Fruit fly (Drosophila melanogaster) whole organism, pupa: ENCODE results near the gene CG31274.
A peak's percentile ranks its signal among the peaks of the same experiment; 100 is the strongest.

Experiments used
- CG14655 ChIP-seq: fragments of 200-800 bp; sonication (Bioruptor generic); optimal IDR thresholded peaks from 3 replicates; lab custom pipeline; 2017; ENCODE audit warnings: mild to moderate bottlenecking, missing biosample characterization, missing genetic modification reagents, missing genetic modification characterization
- CG15710 ChIP-seq: fragments of 200-800 bp; sonication (Bioruptor generic); optimal IDR thresholded peaks from 2 replicates; lab custom pipeline; 2018; ENCODE audit warnings: missing biosample characterization, mild to moderate bottlenecking, missing genetic modification characterization, moderate library complexity
- CG32121 ChIP-seq: fragments of 200-800 bp; sonication (Bioruptor generic); IDR thresholded peaks from 2 replicates; pipeline ENCODE4 v1.3.6; 2022; ENCODE audit warnings: missing biosample characterization, missing genetic modification characterization
- D1 ChIP-seq: fragments of 200-800 bp; sonication (Bioruptor generic); optimal IDR thresholded peaks from 2 replicates; lab custom pipeline; 2018; ENCODE audit warnings: missing biosample characterization, mild to moderate bottlenecking, missing genetic modification characterization, moderate library complexity
- EcR ChIP-seq: fragments of 200-800 bp; sonication (Bioruptor generic); optimal IDR thresholded peaks from 3 replicates; lab custom pipeline; 2019; ENCODE audit warnings: missing biosample characterization, missing genetic modification characterization, mild to moderate bottlenecking, moderate library complexity, missing genetic modification reagents
- Pif1A ChIP-seq: fragments of 200-800 bp; sonication (Bioruptor generic); optimal IDR thresholded peaks from 3 replicates; lab custom pipeline; 2016; ENCODE audit warnings: missing biosample characterization, missing genetic modification characterization
- fd96Ca ChIP-seq: fragments of 200-800 bp; sonication (Bioruptor generic); IDR thresholded peaks from 3 replicates; pipeline ENCODE4 v1.3.6; 2022; ENCODE audit warnings: missing biosample characterization, missing genetic modification characterization

DNA sequence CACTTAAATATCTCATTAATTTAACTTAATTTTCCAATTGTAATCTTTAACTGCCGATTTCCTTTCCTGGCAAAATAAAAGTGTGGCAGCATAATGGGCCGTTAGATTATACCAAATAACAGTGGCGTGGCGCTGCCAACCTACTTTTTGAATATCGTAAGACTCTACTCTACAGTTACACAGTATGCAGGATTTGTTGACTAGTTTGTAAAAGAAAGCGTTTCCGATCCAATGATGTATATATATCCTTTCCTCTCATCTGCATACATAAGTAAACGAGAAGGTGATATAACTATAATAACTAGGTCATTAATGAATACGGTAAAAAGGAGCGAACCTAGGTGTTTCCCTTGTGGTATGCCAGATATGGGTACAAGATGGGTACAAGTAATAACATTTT, 1.0 kb upstream of the CG31274 start, which contains the start of gene EMC2B:
- no peak for TF ChIP-seq CG32121 (GFP tag; lab: Robert Waterston, UW)
- TF ChIP-seq EcR (GFP tag; lab: Kevin White, UChicago), result no peak
- no peak for TF ChIP-seq CG15710 (tag; lab: Kevin White, UChicago)
- TF ChIP-seq fd96Ca (GFP tag; lab: Robert Waterston, UW), result no peak
- TF ChIP-seq D1 (tag; lab: Kevin White, UChicago), result no peak
- peak; percentile 39 for TF ChIP-seq Pif1A
- no peak for TF ChIP-seq CG14655
